Fruit fly (Drosophila melanogaster) whole organism, embryonic: ENCODE measurements around the gene CG32236.

Experiments used
- BEAF-32 ChIP-seq: fragments of 200-800 bp; sonication (Bioruptor generic); optimal IDR thresholded peaks from 3 replicates; lab custom pipeline; 2017; ENCODE audit warnings: missing biosample characterization, missing genetic modification characterization, mild to moderate bottlenecking, moderate library complexity, missing genetic modification reagents
- Bdp1 ChIP-seq: fragments of 200-800 bp; sonication (Bioruptor generic); optimal IDR thresholded peaks from 3 replicates; lab custom pipeline; 2016; ENCODE audit warnings: missing biosample characterization, missing genetic modification characterization
- CG11093 ChIP-seq: fragments of 200-800 bp; sonication (Bioruptor generic); IDR thresholded peaks from 3 replicates; pipeline ENCODE4 v1.3.6; 2022; ENCODE audit warnings: missing biosample characterization, missing genetic modification characterization
- CG11695 ChIP-seq: fragments of 200-800 bp; sonication (Bioruptor generic); IDR thresholded peaks from 3 replicates; pipeline ENCODE4 v1.3.6; 2022; ENCODE audit warnings: missing biosample characterization, missing genetic modification characterization
- CG12104 ChIP-seq: fragments of 200-800 bp; sonication (Bioruptor generic); optimal IDR thresholded peaks from 3 replicates; lab custom pipeline; 2016; ENCODE audit warnings: missing biosample characterization, missing genetic modification characterization
- CG14710 ChIP-seq: fragments of 200-800 bp; sonication (Bioruptor generic); optimal IDR thresholded peaks from 3 replicates; lab custom pipeline; 2019; ENCODE audit warnings: missing biosample characterization, mild to moderate bottlenecking, missing genetic modification characterization, moderate library complexity
- CG17385 ChIP-seq: fragments of 200-800 bp; sonication (Bioruptor generic); optimal IDR thresholded peaks from 3 replicates; lab custom pipeline; 2018; ENCODE audit warnings: missing biosample characterization, mild to moderate bottlenecking, missing genetic modification characterization
- CG18619 ChIP-seq: fragments of 200-800 bp; sonication (Bioruptor generic); optimal IDR thresholded peaks from 3 replicates; lab custom pipeline; 2017; ENCODE audit warnings: missing biosample characterization, mild to moderate bottlenecking, missing genetic modification characterization
- CG30020 ChIP-seq: fragments of 200-800 bp; optimal IDR thresholded peaks from 2 replicates; lab custom pipeline; 2019; ENCODE audit warnings: missing biosample characterization, mild to moderate bottlenecking, missing genetic modification characterization, moderate library complexity
- CG31224 ChIP-seq: fragments of 200-800 bp; sonication (Bioruptor generic); IDR thresholded peaks from 2 replicates; pipeline ENCODE4 v1.3.6; 2022; ENCODE audit warnings: missing biosample characterization, missing genetic modification characterization
- CG31388 ChIP-seq: fragments of 200-800 bp; sonication (Bioruptor generic); optimal IDR thresholded peaks from 2 replicates; lab custom pipeline; 2016; ENCODE audit warnings: missing biosample characterization, missing genetic modification characterization
- CG32767 ChIP-seq: fragments of 200-800 bp; sonication (Bioruptor generic); IDR thresholded peaks from 2 replicates; pipeline ENCODE4 v1.3.6; 2022; ENCODE audit warnings: missing biosample characterization, missing genetic modification characterization
- CG6689 ChIP-seq: fragments of 200-800 bp; sonication (Bioruptor generic); IDR thresholded peaks from 2 replicates; pipeline ENCODE4 v1.3.6; 2022; ENCODE audit warnings: missing biosample characterization, missing genetic modification characterization
- CG8388 ChIP-seq: fragments of 200-800 bp; sonication (Bioruptor generic); optimal IDR thresholded peaks from 2 replicates; lab custom pipeline; 2019; ENCODE audit warnings: missing biosample characterization, mild to moderate bottlenecking, missing genetic modification characterization, moderate library complexity
- CG9932 ChIP-seq: fragments of 200-800 bp; sonication (Bioruptor generic); IDR thresholded peaks from 2 replicates; pipeline ENCODE4 v1.3.6; 2022; ENCODE audit warnings: missing biosample characterization, missing genetic modification characterization
- CHES-1-like ChIP-seq: fragments of 200-800 bp; sonication (Bioruptor generic); optimal IDR thresholded peaks from 2 replicates; lab custom pipeline; 2016; ENCODE audit warnings: missing biosample characterization, missing genetic modification characterization
- Deaf1 ChIP-seq: fragments of 200-800 bp; optimal IDR thresholded peaks from 3 replicates; lab custom pipeline; 2019; ENCODE audit warnings: missing biosample characterization, mild to moderate bottlenecking, missing genetic modification characterization, moderate library complexity
- Drgx ChIP-seq: fragments of 200-800 bp; sonication (Bioruptor generic); IDR thresholded peaks from 2 replicates; pipeline ENCODE4 v1.3.6; 2022; ENCODE audit warnings: missing biosample characterization, missing genetic modification characterization
- Eip74EF ChIP-seq, 2 experiments: fragments of 200-800 bp in 1 of 2; fragments of >200 bp in 1 of 2; sonication (Bioruptor generic) in 1 of 2; optimal IDR thresholded peaks; 2 replicates each; lab custom pipeline; 2017 to 2019; ENCODE audit warnings: missing biosample characterization in 2 of 2, missing genetic modification characterization in 2 of 2, mild to moderate bottlenecking in 1 of 2, moderate library complexity in 1 of 2
- Fer1 ChIP-seq: fragments of 200-800 bp; sonication (Bioruptor generic); optimal IDR thresholded peaks from 2 replicates; lab custom pipeline; 2017; ENCODE audit warnings: missing biosample characterization, mild to moderate bottlenecking, missing genetic modification characterization
- HLH4C ChIP-seq: fragments of 200-800 bp; sonication (Bioruptor generic); IDR thresholded peaks from 3 replicates; pipeline ENCODE4 v1.3.6; 2022; ENCODE audit warnings: missing biosample characterization, missing genetic modification characterization; ENCODE audit not compliant: partially characterized antibody
- Myb ChIP-seq: fragments of 200-800 bp; sonication (Bioruptor generic); optimal IDR thresholded peaks from 2 replicates; lab custom pipeline; 2016; ENCODE audit warnings: missing biosample characterization, missing genetic modification characterization
- TFAM ChIP-seq: fragments of 200-800 bp; sonication (Bioruptor generic); optimal IDR thresholded peaks from 2 replicates; lab custom pipeline; 2017; ENCODE audit warnings: missing biosample characterization, missing genetic modification characterization, inconsistent platforms
- Trl ChIP-seq, 3 experiments: fragments of >200 bp in 2 of 3; fragments of 200-800 bp in 1 of 3; sonication (Bioruptor generic) in 1 of 3; optimal IDR thresholded peaks; 2 replicates in 1 of 3; 3 replicates in 2 of 3; lab custom pipeline; 2016 to 2017; ENCODE audit warnings: missing biosample characterization in 1 of 3, missing genetic modification characterization in 1 of 3
- cas ChIP-seq: fragments of 200-800 bp; sonication (Bioruptor generic); IDR thresholded peaks from 2 replicates; pipeline ENCODE4 v1.3.6; 2022; ENCODE audit warnings: missing biosample characterization, missing genetic modification characterization
- cato ChIP-seq: fragments of 200-800 bp; sonication (Bioruptor generic); optimal IDR thresholded peaks from 2 replicates; lab custom pipeline; 2016; ENCODE audit warnings: missing biosample characterization, missing genetic modification characterization, borderline replicate concordance
- chinmo ChIP-seq: fragments of 200-800 bp; sonication (Bioruptor generic); IDR thresholded peaks from 4 replicates; pipeline ENCODE4 v1.3.6; 2022; ENCODE audit warnings: missing biosample characterization, missing genetic modification characterization; ENCODE audit not compliant: partially characterized antibody
- dimm ChIP-seq: fragments of 200-800 bp; sonication (Bioruptor generic); IDR thresholded peaks from 2 replicates; pipeline ENCODE4 v1.3.6; 2022; ENCODE audit warnings: missing biosample characterization, missing genetic modification characterization
- dmrt11E ChIP-seq: fragments of 200-800 bp; sonication (Bioruptor generic); optimal IDR thresholded peaks from 3 replicates; lab custom pipeline; 2018; ENCODE audit warnings: missing biosample characterization, mild to moderate bottlenecking, missing genetic modification characterization, moderate library complexity
- en ChIP-seq: fragments of 200-800 bp; sonication (Bioruptor generic); optimal IDR thresholded peaks from 2 replicates; lab custom pipeline; 2016; ENCODE audit warnings: missing biosample characterization, missing genetic modification characterization
- esg ChIP-seq: fragments of 200-800 bp; sonication (Bioruptor generic); conservative IDR thresholded peaks from 2 replicates; pipeline ENCODE4 v1.3.6; 2022; ENCODE audit warnings: missing biosample characterization, missing genetic modification characterization
- exex ChIP-seq: fragments of 200-800 bp; sonication (Bioruptor generic); optimal IDR thresholded peaks from 4 replicates; lab custom pipeline; 2018; ENCODE audit warnings: missing biosample characterization, mild to moderate bottlenecking, missing genetic modification characterization, moderate library complexity
- kni ChIP-seq: fragments of 200-800 bp; sonication (Bioruptor generic); optimal IDR thresholded peaks from 3 replicates; lab custom pipeline; 2017; ENCODE audit warnings: mild to moderate bottlenecking, missing biosample characterization, missing genetic modification reagents, missing genetic modification characterization
- nerfin-1 ChIP-seq: fragments of 200-800 bp; sonication (Bioruptor generic); optimal IDR thresholded peaks from 3 replicates; lab custom pipeline; 2019; ENCODE audit warnings: missing biosample characterization, mild to moderate bottlenecking, missing genetic modification characterization, moderate library complexity
- prd ChIP-seq, 3 experiments: fragments of >200 bp in 2 of 3; fragments of 200-800 bp in 1 of 3; sonication (Bioruptor generic) in 1 of 3; optimal IDR thresholded peaks in 2 of 3; IDR thresholded peaks in 1 of 3; 2 replicates in 2 of 3; 3 replicates in 1 of 3; pipeline versions ENCODE4 v1.3.6 to Lab custom; 2017 to 2022; ENCODE audit warnings: missing biosample characterization in 1 of 3, missing genetic modification characterization in 1 of 3
- repo ChIP-seq: fragments of 200-800 bp; sonication (Bioruptor generic); optimal IDR thresholded peaks from 2 replicates; lab custom pipeline; 2016; ENCODE audit warnings: missing biosample characterization, missing genetic modification characterization
- rib ChIP-seq: fragments of 200-800 bp; sonication (Bioruptor generic); IDR thresholded peaks from 2 replicates; pipeline ENCODE4 v1.3.6; 2022; ENCODE audit warnings: missing biosample characterization, missing genetic modification characterization
- row ChIP-seq: fragments of 200-800 bp; sonication (Bioruptor generic); IDR thresholded peaks from 3 replicates; pipeline ENCODE4 v1.3.6; 2022; ENCODE audit warnings: missing biosample characterization, missing genetic modification characterization
- salm ChIP-seq: fragments of 200-800 bp; sonication (Bioruptor generic); optimal IDR thresholded peaks from 2 replicates; lab custom pipeline; 2018; ENCODE audit warnings: missing biosample characterization, mild to moderate bottlenecking, missing genetic modification characterization
- scrt ChIP-seq: fragments of 200-800 bp; sonication (Bioruptor generic); optimal IDR thresholded peaks from 2 replicates; lab custom pipeline; 2018; ENCODE audit warnings: missing biosample characterization, mild to moderate bottlenecking, missing genetic modification characterization, moderate library complexity
- sob ChIP-seq: fragments of 200-800 bp; sonication (Bioruptor generic); IDR thresholded peaks from 2 replicates; pipeline ENCODE4 v1.3.6; 2022; ENCODE audit warnings: missing biosample characterization, missing genetic modification characterization
- ssp ChIP-seq: fragments of 200-800 bp; sonication (Bioruptor generic); IDR thresholded peaks from 2 replicates; pipeline ENCODE4 v1.3.6; 2022; ENCODE audit warnings: missing biosample characterization, missing genetic modification characterization
- stc ChIP-seq: fragments of 200-800 bp; sonication (Bioruptor generic); IDR thresholded peaks from 2 replicates; pipeline ENCODE4 v1.3.6; 2022; ENCODE audit warnings: missing biosample characterization, missing genetic modification characterization
- trh ChIP-seq: fragments of 200-800 bp; sonication (Bioruptor generic); optimal IDR thresholded peaks from 2 replicates; lab custom pipeline; 2016; ENCODE audit warnings: missing biosample characterization, missing genetic modification characterization
- unc-4 ChIP-seq: fragments of 200-800 bp; sonication (Bioruptor generic); IDR thresholded peaks from 2 replicates; pipeline ENCODE4 v1.3.6; 2022; ENCODE audit warnings: missing biosample characterization, missing genetic modification characterization; ENCODE audit not compliant: partially characterized antibody
- usp ChIP-seq: fragments of >200 bp; optimal IDR thresholded peaks from 2 replicates; lab custom pipeline; 2017; ENCODE audit warnings: missing biosample characterization, missing genetic modification characterization
- zen2 ChIP-seq: fragments of 200-800 bp; sonication (Bioruptor generic); IDR thresholded peaks from 3 replicates; pipeline ENCODE4 v1.3.6; 2022; ENCODE audit warnings: missing biosample characterization, missing genetic modification characterization; ENCODE audit not compliant: partially characterized antibody

The CG32236 gene

dm6 chr3L:4625387-4626386 is 41.5 kb downstream of the CG32236 start, which contains the start of gene Src64B (continued):
- TF ChIP-seq zen2 (GFP tag; lab: Robert Waterston, UW): no peak; the same call in 2 of the 3 replicates
- TF ChIP-seq CG6689 (GFP tag; lab: Robert Waterston, UW): no peak
- TF ChIP-seq HLH4C (GFP tag; lab: Robert Waterston, UW): peak; percentile 61
- no peak for TF ChIP-seq CG12104 (GFP tag; lab: Kevin White, UChicago)
- no peak for TF ChIP-seq TFAM (GFP tag; lab: Kevin White, UChicago)
- TF ChIP-seq exex: no peak
- TF ChIP-seq CG31388 (GFP tag; lab: Kevin White, UChicago): no peak
- TF ChIP-seq CG18619 (GFP tag; lab: Kevin White, UChicago): no peak
- peak; percentile 20 for TF ChIP-seq Myb (GFP tag; lab: Kevin White, UChicago)
- TF ChIP-seq CG11695 (GFP tag; lab: Robert Waterston, UW): no peak
- TF ChIP-seq sob (GFP tag; lab: Robert Waterston, UW): peak; percentile 45; the same call in 1 of the 2 replicates
- TF ChIP-seq rib (GFP tag; lab: Robert Waterston, UW): peak; percentile 42; the same call in 1 of the 2 replicates
- TF ChIP-seq Trl (optimal IDR thresholded peaks at IDR 0.05; lab: Kevin White, UChicago): peak; percentile 47 to 74
- TF ChIP-seq Trl (GFP tag; optimal IDR thresholded peaks at IDR 0.05; lab: Kevin White, UChicago): no peak
- no peak for TF ChIP-seq ssp (GFP tag; lab: Robert Waterston, UW)
- TF ChIP-seq scrt: peak; percentile 25
- no peak for TF ChIP-seq CG9932 (GFP tag; lab: Robert Waterston, UW)
- peak; percentile 55 for TF ChIP-seq Deaf1 (tag; lab: Kevin White, UChicago)
- peak; percentile 75 for TF ChIP-seq kni (GFP tag; lab: Kevin White, UChicago)
- no peak for TF ChIP-seq esg (GFP tag; lab: Robert Waterston, UW)
- no peak for TF ChIP-seq CG31224 (GFP tag; lab: Robert Waterston, UW)
- TF ChIP-seq prd (optimal IDR thresholded peaks at IDR 0.05; lab: Kevin White, UChicago): no peak
- 0 out of 3 replicates have a peak, but pooled peaks have one; percentile 19 for TF ChIP-seq prd (GFP tag; IDR thresholded peaks at IDR 0.05; lab: Robert Waterston, UW)
- TF ChIP-seq Drgx (GFP tag; lab: Robert Waterston, UW): peak; percentile 27; the same call in 1 of the 2 replicates
- TF ChIP-seq trh: no peak
- no peak for TF ChIP-seq cas (GFP tag; lab: Robert Waterston, UW)
- TF ChIP-seq unc-4 (GFP tag; lab: Robert Waterston, UW): peak; percentile 63
- peak; percentile 2 for TF ChIP-seq CHES-1-like (GFP tag; lab: Kevin White, UChicago)
- no peak for TF ChIP-seq repo
- peak; percentile 63 for TF ChIP-seq row (GFP tag; lab: Robert Waterston, UW)
- TF ChIP-seq CG17385 (GFP tag; lab: Kevin White, UChicago): peak; percentile 73
- peak; percentile 92 for TF ChIP-seq chinmo (GFP tag; lab: Robert Waterston, UW)
- peak; percentile 34 for TF ChIP-seq CG14710 (tag; lab: Kevin White, UChicago)
- TF ChIP-seq BEAF-32: peak; percentile 79
- peak; percentile 56 for TF ChIP-seq CG32767 (GFP tag; lab: Robert Waterston, UW)
- TF ChIP-seq CG30020 (tag; lab: Kevin White, UChicago): no peak
- TF ChIP-seq CG11093 (GFP tag; lab: Robert Waterston, UW): no peak
- TF ChIP-seq salm (tag; lab: Kevin White, UChicago): no peak
- no peak for TF ChIP-seq en (GFP tag; lab: Kevin White, UChicago)
- TF ChIP-seq dimm (GFP tag; lab: Robert Waterston, UW): no peak
- TF ChIP-seq cato (GFP tag; lab: Kevin White, UChicago): no peak
- TF ChIP-seq Eip74EF (GFP tag; optimal IDR thresholded peaks at IDR 0.05; lab: Kevin White, UChicago): peak in 1 of 2 experiments; percentile 24
- TF ChIP-seq dmrt11E (tag; lab: Kevin White, UChicago): no peak
- no peak for TF ChIP-seq CG8388 (GFP tag; lab: Kevin White, UChicago)
- TF ChIP-seq Fer1: peak; percentile 43
- no peak for TF ChIP-seq stc
- no peak for TF ChIP-seq usp (GFP tag; lab: Kevin White, UChicago)
- TF ChIP-seq nerfin-1: peak; percentile 77
- no peak for TF ChIP-seq Bdp1 (GFP tag; lab: Kevin White, UChicago)
